Worm (Caenorhabditis elegans) whole organism, young adult: ENCODE data around the gene clc-20.

ENCODE experiments used
- repo-1 ChIP-seq: sonication (generic microtip); optimal IDR thresholded peaks from 2 replicates; lab custom pipeline; 2017; ENCODE audit warnings: mild to moderate bottlenecking, missing genetic modification characterization, missing compliant biosample characterization
- snpc-1.3 ChIP-seq: sonication (generic microtip); optimal IDR thresholded peaks from 2 replicates; lab custom pipeline; 2017; ENCODE audit warnings: missing genetic modification characterization, mild to moderate bottlenecking, missing compliant biosample characterization, antibody characterized with exemption, moderate library complexity, missing genotype, missing genetic modification reagents; ENCODE audit not compliant: insufficient read depth
- xnd-1 ChIP-seq: sonication (generic microtip); optimal IDR thresholded peaks from 2 replicates; lab custom pipeline; 2016; ENCODE audit warnings: missing genotype, missing genetic modification reagents, missing genetic modification characterization, missing compliant biosample characterization

- TF ChIP-seq xnd-1 (tag; lab: Kevin White, UChicago) (no peak), repo-1 (no peak), snpc-1.3 (no peak)
Observed at ce11 chrIII:832855-833504, 39.4 kb upstream of the clc-20 start, which contains the start of gene zip-2.
